Worm (Caenorhabditis elegans) whole organism, mixed stage, embryonic: ENCODE measurements around the gene Y38H6C.18.

Experiments
- bed-3 ChIP-seq: fragments of 200-800 bp; sonication (Bioruptor generic); optimal IDR thresholded peaks from 3 replicates; lab custom pipeline; 2018; ENCODE audit warnings: mild to moderate bottlenecking, missing genetic modification characterization, moderate library complexity, missing compliant biosample characterization
- ceh-43 ChIP-seq: fragments of 200-800 bp; sonication (Bioruptor generic); optimal IDR thresholded peaks from 2 replicates; lab custom pipeline; 2018; ENCODE audit warnings: mild to moderate bottlenecking, missing genetic modification characterization, moderate library complexity, missing compliant biosample characterization
- lsy-2 ChIP-seq: fragments of 150-350 bp; optimal IDR thresholded peaks from 2 replicates; lab custom pipeline; 2014; ENCODE audit warnings: missing biosample characterization, missing genetic modification characterization
- mab-5 ChIP-seq: fragments of 150-350 bp; optimal IDR thresholded peaks from 2 replicates; lab custom pipeline; 2014; ENCODE audit warnings: missing biosample characterization, missing genetic modification characterization
- mep-1 ChIP-seq: fragments of 150-350 bp; optimal IDR thresholded peaks from 2 replicates; lab custom pipeline; 2017; ENCODE audit warnings: missing biosample characterization, missing genetic modification reagents, missing genetic modification characterization, inconsistent platforms
- mls-2 ChIP-seq: sonication (generic microtip); optimal IDR thresholded peaks from 2 replicates; lab custom pipeline; 2016; ENCODE audit warnings: mild to moderate bottlenecking, missing genetic modification characterization, moderate library complexity, missing compliant biosample characterization
- nhr-12 ChIP-seq: fragments of 150-350 bp; optimal IDR thresholded peaks from 2 replicates; lab custom pipeline; 2014; ENCODE audit warnings: missing biosample characterization, missing genetic modification characterization
- nhr-28 ChIP-seq: fragments of 150-350 bp; optimal IDR thresholded peaks from 2 replicates; lab custom pipeline; 2014; ENCODE audit warnings: missing biosample characterization, missing genetic modification characterization
- pha-4 ChIP-seq: fragments of 150-350 bp; optimal IDR thresholded peaks from 2 replicates; lab custom pipeline; 2018; ENCODE audit warnings: missing biosample characterization, missing genetic modification reagents, missing genetic modification characterization
- snpc-4 ChIP-seq: fragments of 150-350 bp; optimal IDR thresholded peaks from 2 replicates; lab custom pipeline; 2014; ENCODE audit warnings: missing biosample characterization, missing genetic modification characterization
- sptf-1 ChIP-seq: sonication (generic microtip); optimal IDR thresholded peaks from 2 replicates; lab custom pipeline; 2017; ENCODE audit warnings: mild to moderate bottlenecking, missing genetic modification characterization, moderate library complexity, missing compliant biosample characterization
- tbx-8 ChIP-seq: fragments of 200-800 bp; sonication (Bioruptor generic); optimal IDR thresholded peaks from 2 replicates; lab custom pipeline; 2018; ENCODE audit warnings: mild to moderate bottlenecking, missing genetic modification characterization, moderate library complexity, missing compliant biosample characterization
- unc-39 ChIP-seq: fragments of 150-350 bp; optimal IDR thresholded peaks from 2 replicates; lab custom pipeline; 2014; ENCODE audit warnings: missing biosample characterization, missing genetic modification characterization
- unc-62 ChIP-seq: fragments of 150-350 bp; optimal IDR thresholded peaks from 2 replicates; lab custom pipeline; 2014; ENCODE audit warnings: missing biosample characterization, missing genetic modification reagents, missing genetic modification characterization

- TF ChIP-seq sptf-1 (tag; lab: Kevin White, UChicago) (no peak), pha-4 (tag; lab: Kevin White, UChicago) (no peak), unc-62 (GFP tag; lab: Kevin White, UChicago) (no peak), snpc-4 (tag; lab: Kevin White, UChicago) (no peak), mab-5 (tag; lab: Kevin White, UChicago) (no peak), bed-3 (GFP tag; lab: Kevin White, UChicago) (no peak), unc-39 (tag; lab: Kevin White, UChicago) (no peak), nhr-28 (tag; lab: Kevin White, UChicago) (no peak), tbx-8 (no peak), ceh-43 (GFP tag; lab: Kevin White, UChicago) (no peak), mls-2 (tag; lab: Kevin White, UChicago) (no peak), lsy-2 (tag; lab: Kevin White, UChicago) (no peak), mep-1 (tag; lab: Kevin White, UChicago) (no peak), nhr-12 (tag; lab: Kevin White, UChicago) (no peak)
Observed at ce11 chrV:20555120-20555519, 8.2 kb upstream of the Y38H6C.18 start, which contains the start of gene Y38H6C.21.
